Fruit fly (Drosophila melanogaster): ENCODE measurements around the gene Gr9a.

Gene Gr9a

DNA sequence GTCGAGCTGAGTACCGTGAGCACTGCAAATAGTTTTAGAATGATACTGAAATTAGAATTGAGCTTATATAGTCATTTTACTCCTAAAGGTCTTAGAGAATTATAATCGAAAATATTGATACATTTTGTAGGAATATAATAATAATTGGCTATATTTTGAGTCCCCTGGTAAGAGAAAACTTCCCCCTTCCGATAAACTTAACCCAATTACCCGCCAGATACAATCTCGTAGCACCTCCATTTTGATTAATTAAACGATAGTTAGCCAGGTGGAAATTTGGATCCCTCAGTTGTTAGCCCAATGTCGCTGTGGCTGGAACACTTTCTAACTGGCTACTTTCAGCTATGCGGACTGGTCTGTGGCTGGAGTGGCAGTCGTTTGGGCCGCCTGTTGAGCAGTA is at the start of gene Gr9a:
TSS of gene Gr9a (plus strand) at position 301 of the 400 bp plus-strand sequence.
- TF ChIP-seq Ets98B (GFP tag; IDR thresholded peaks at IDR 0.05) (no peak), CG13204 (GFP tag; optimal IDR thresholded peaks at IDR 0.05) (no peak), CG4496 (GFP tag; IDR thresholded peaks at IDR 0.05) (no peak), CG10348 (GFP tag; IDR thresholded peaks at IDR 0.05) (no peak), CG8159 (tag; optimal IDR thresholded peaks at IDR 0.05) (no peak), CG8301 (tag; optimal IDR thresholded peaks at IDR 0.05) (no peak), CG9948 (tag; optimal IDR thresholded peaks at IDR 0.05) (no peak), rn (GFP tag; IDR thresholded peaks at IDR 0.05) (no peak), CG34367 (tag; optimal IDR thresholded peaks at IDR 0.05) (no peak), CG32121 (GFP tag; IDR thresholded peaks at IDR 0.05) (no peak), EcR (GFP tag; optimal IDR thresholded peaks at IDR 0.05) (no peak), D1 (tag; optimal IDR thresholded peaks at IDR 0.05) (no peak), CG14655 (GFP tag; optimal IDR thresholded peaks at IDR 0.05) (no peak)

DNA sequence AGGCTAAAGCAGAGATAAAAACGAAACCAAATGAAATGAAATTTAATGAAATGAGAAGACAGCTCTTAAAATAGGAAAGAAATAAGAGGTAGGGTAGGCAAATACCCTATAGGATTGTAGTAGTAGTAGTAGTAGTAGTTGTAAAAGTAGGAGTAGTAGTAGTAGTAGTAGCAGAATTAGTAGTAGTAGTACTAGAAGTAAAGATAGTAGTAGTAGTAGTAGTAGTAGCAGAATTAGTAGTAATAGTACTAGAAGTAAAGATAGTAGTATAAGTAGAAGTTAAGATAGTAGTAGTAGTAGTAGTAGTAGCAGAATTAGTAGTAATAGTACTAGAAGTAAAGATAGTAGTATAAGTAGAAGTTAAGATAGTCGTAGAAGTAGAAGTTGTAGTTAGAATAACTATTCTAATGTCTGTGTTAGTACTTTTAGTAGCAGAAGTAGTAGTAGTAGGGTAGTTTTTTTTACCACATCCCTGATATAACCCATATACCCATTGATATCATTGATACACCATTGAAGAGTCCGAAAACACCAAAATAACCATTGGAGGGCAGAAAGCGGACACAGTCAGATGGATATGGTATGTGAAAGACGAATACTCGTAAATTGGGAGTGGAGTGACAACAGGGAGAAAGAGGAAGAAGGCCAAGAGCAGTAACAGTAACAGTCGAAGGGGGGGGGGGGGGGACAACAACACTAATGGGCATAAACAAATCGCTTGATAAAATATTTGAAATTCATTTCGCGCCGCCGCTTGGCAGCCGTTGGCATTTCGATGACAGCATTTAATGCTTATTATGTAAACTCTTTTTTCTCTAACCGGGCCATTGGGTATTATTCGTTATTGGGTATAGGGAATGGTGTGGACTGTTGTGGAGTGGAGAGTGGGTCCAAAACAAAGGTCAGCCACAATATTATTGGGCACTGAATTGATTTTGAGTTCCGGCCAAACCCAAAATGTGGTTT is 46.4 kb upstream of the Gr9a start:
- TF ChIP-seq Pif1B (GFP tag; optimal IDR thresholded peaks at IDR 0.05), result no peak
- TF ChIP-seq CG32121 (GFP tag; IDR thresholded peaks at IDR 0.05), result no peak
- TF ChIP-seq CG15710 (tag; optimal IDR thresholded peaks at IDR 0.05), result no peak
- TF ChIP-seq D1 (tag; optimal IDR thresholded peaks at IDR 0.05), result no peak
- no peak for TF ChIP-seq Ets98B (GFP tag; IDR thresholded peaks at IDR 0.05)
- no peak for TF ChIP-seq CG4496 (GFP tag; IDR thresholded peaks at IDR 0.05)
- no peak for TF ChIP-seq fd96Ca (GFP tag; IDR thresholded peaks at IDR 0.05)
- TF ChIP-seq CG17806 (tag; optimal IDR thresholded peaks at IDR 0.05), result no peak
- no peak for TF ChIP-seq CG10348 (GFP tag; IDR thresholded peaks at IDR 0.05)
- TF ChIP-seq CG12605 (GFP tag; IDR thresholded peaks at IDR 0.05), result no peak
- TF ChIP-seq CG13204 (GFP tag; optimal IDR thresholded peaks at IDR 0.05), result no peak
- no peak for TF ChIP-seq CG9948 (tag; optimal IDR thresholded peaks at IDR 0.05)
- no peak for TF ChIP-seq rn (GFP tag; IDR thresholded peaks at IDR 0.05)

DNA sequence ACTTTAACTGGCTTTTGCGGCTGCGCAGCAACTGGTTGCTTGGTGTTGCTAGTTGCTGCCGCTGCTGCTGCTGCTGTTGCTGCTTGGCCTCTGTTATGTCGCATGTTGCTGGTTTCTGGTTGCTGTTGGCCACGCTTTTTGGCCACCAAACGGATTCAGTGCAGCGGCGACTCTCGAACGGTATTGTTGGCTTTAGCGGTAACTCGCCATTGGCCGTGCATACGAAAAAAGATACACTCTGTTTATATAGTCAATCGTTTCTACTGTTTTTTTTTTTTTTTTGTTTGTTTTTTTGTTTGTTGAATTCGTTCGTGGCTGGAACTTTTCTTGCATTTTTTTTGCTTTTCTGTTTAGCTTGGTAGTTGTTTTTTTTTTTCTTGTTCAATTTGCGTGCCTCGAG is 44.7 kb upstream of the Gr9a start, which contains the start of gene Cht6:
TSS of gene Cht6 (plus strand) at position 122 of the 400 bp plus-strand sequence.
- TF ChIP-seq Pif1A (GFP tag; optimal IDR thresholded peaks at IDR 0.05), result no peak
- TF ChIP-seq fd96Ca (GFP tag; IDR thresholded peaks at IDR 0.05), result peak; percentile 41; the same call in 1 of the 3 replicates
- peak; percentile 52; the same call in 2 of the 3 replicates for TF ChIP-seq CG4496 (GFP tag; IDR thresholded peaks at IDR 0.05)
- TF ChIP-seq CG32121 (GFP tag; IDR thresholded peaks at IDR 0.05), result peak; percentile 65
- peak; percentile 52; the same call in 1 of the 2 replicates for TF ChIP-seq Ets98B (GFP tag; IDR thresholded peaks at IDR 0.05)
- no peak for TF ChIP-seq gl (tag; optimal IDR thresholded peaks at IDR 0.05)

DNA sequence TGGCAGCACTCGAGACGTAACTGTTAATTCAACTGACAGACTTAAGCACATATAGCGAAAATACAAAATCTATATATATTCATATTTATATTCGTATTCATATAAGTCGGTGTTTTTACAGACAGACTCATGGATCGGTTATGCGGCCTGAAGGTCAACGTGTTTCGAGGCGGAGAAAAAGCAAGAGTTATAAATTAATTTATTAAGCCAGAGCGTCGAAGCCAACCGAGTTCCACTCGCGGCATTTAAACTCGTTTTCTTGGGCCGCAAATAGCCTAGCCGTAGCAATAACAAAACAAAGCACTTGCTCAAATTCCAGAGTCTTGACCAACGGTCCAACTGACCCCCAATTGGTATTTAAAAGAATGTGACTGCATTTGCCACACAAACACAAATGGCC is 40.6 kb upstream of the Gr9a start:
- TF ChIP-seq CG4496 (GFP tag; IDR thresholded peaks at IDR 0.05) (no peak), Pif1B (GFP tag; optimal IDR thresholded peaks at IDR 0.05) (no peak), gl (tag; optimal IDR thresholded peaks at IDR 0.05) (no peak), CG8301 (tag; optimal IDR thresholded peaks at IDR 0.05) (no peak), Snoo (tag; optimal IDR thresholded peaks at IDR 0.05) (no peak), EcR (GFP tag; optimal IDR thresholded peaks at IDR 0.05) (peak; percentile 36)

dm6 chrX:10021809-10022208 is 39.6 kb upstream of the Gr9a start:
- no peak for TF ChIP-seq D1 (tag; optimal IDR thresholded peaks at IDR 0.05)
- no peak for TF ChIP-seq CG10348 (GFP tag; IDR thresholded peaks at IDR 0.05)
- TF ChIP-seq Pif1A (GFP tag; optimal IDR thresholded peaks at IDR 0.05), result peak; percentile 51
- TF ChIP-seq CG4496 (GFP tag; IDR thresholded peaks at IDR 0.05), result 0 out of 3 replicates have a peak, but pooled peaks have one; percentile 23
- no peak for TF ChIP-seq gl (tag; optimal IDR thresholded peaks at IDR 0.05)
- no peak for TF ChIP-seq CG8301 (tag; optimal IDR thresholded peaks at IDR 0.05)
- TF ChIP-seq CG8159 (tag; optimal IDR thresholded peaks at IDR 0.05), result peak; percentile 40
- peak; percentile 49; the same call in 1 of the 2 replicates for TF ChIP-seq CG12605 (GFP tag; IDR thresholded peaks at IDR 0.05)
- peak; percentile 6 for TF ChIP-seq CG17806 (tag; optimal IDR thresholded peaks at IDR 0.05)
- TF ChIP-seq Snoo (tag; optimal IDR thresholded peaks at IDR 0.05), result peak; percentile 54
- no peak for TF ChIP-seq CG9948 (tag; optimal IDR thresholded peaks at IDR 0.05)
- peak; percentile 9 for TF ChIP-seq CG15710 (tag; optimal IDR thresholded peaks at IDR 0.05)
- TF ChIP-seq fd96Ca (GFP tag; IDR thresholded peaks at IDR 0.05), result no peak
- no peak for TF ChIP-seq CG32121 (GFP tag; IDR thresholded peaks at IDR 0.05)
- TF ChIP-seq Ets98B (GFP tag; IDR thresholded peaks at IDR 0.05), result 0 out of 2 replicates have a peak, but pooled peaks have one; percentile 11
- TF ChIP-seq rn (GFP tag; IDR thresholded peaks at IDR 0.05), result no peak
- no peak for TF ChIP-seq CG14655 (GFP tag; optimal IDR thresholded peaks at IDR 0.05)
- TF ChIP-seq EcR (GFP tag; optimal IDR thresholded peaks at IDR 0.05), result no peak
- TF ChIP-seq CG34367 (tag; optimal IDR thresholded peaks at IDR 0.05), result no peak
- TF ChIP-seq Pif1B (GFP tag; optimal IDR thresholded peaks at IDR 0.05), result peak; percentile 48
- TF ChIP-seq CG13204 (GFP tag; optimal IDR thresholded peaks at IDR 0.05), result peak; percentile 33

DNA sequence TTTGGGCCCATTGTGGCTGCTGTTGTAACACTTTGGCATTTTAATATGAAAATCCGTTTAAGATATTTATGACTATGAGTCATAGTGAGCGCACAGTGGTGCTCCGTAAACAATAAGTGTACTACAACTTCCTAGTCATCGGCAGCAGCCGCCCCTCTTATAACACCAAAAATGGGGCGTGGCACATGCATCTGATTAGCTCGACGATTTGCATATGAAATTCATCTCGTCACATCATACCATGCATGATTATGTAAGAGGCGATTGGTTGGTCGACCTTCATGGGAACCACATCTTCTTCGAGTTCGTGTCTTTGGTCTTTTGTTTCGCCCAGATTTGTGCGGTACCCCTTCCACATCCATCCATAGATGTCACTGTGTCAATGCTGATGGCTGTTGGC is 31.7 kb upstream of the Gr9a start:
- TF ChIP-seq CG15710 (tag; optimal IDR thresholded peaks at IDR 0.05) (no peak), rn (GFP tag; IDR thresholded peaks at IDR 0.05) (no peak), CG17806 (tag; optimal IDR thresholded peaks at IDR 0.05) (no peak), Ets98B (GFP tag; IDR thresholded peaks at IDR 0.05) (no peak), Pif1A (GFP tag; optimal IDR thresholded peaks at IDR 0.05) (no peak), CG12605 (GFP tag; IDR thresholded peaks at IDR 0.05) (no peak), CG9948 (tag; optimal IDR thresholded peaks at IDR 0.05) (no peak), Pif1B (GFP tag; optimal IDR thresholded peaks at IDR 0.05) (no peak), CG8159 (tag; optimal IDR thresholded peaks at IDR 0.05) (no peak), CG32121 (GFP tag; IDR thresholded peaks at IDR 0.05) (no peak), CG4496 (GFP tag; IDR thresholded peaks at IDR 0.05) (no peak), gl (tag; optimal IDR thresholded peaks at IDR 0.05) (no peak), CG13204 (GFP tag; optimal IDR thresholded peaks at IDR 0.05) (no peak)

All from whole organism, pupa.